Worm (Caenorhabditis elegans) whole organism, young adult: Measurements from ENCODE around the gene Y48E1B.8.

ENCODE experiments used
- athp-1 ChIP-seq: sonication (generic microtip); optimal IDR thresholded peaks from 2 replicates; lab custom pipeline; 2017; ENCODE audit warnings: mild to moderate bottlenecking, missing genetic modification characterization, missing compliant biosample characterization
- egl-44 ChIP-seq: fragments of 200-800 bp; sonication (Bioruptor generic); IDR thresholded peaks from 2 replicates; pipeline ENCODE4 v1.3.6; 2022; ENCODE audit warnings: missing genetic modification reagents, missing genetic modification characterization, missing compliant biosample characterization
- let-607 ChIP-seq, 2 experiments: fragments of 200-800 bp in 1 of 2; sonication (Bioruptor generic) in 1 of 2; sonication (generic microtip) in 1 of 2; optimal IDR thresholded peaks; 2 replicates each; lab custom pipeline; 2016 to 2018; ENCODE audit warnings: mild to moderate bottlenecking in 2 of 2, missing compliant biosample characterization in 2 of 2, missing genetic modification characterization in 2 of 2, moderate library complexity in 2 of 2, missing genotype in 1 of 2
- lir-1 ChIP-seq: fragments of 200-800 bp; sonication (Bioruptor generic); conservative IDR thresholded peaks from 2 replicates; pipeline ENCODE4 v1.3.6; 2022; ENCODE audit warnings: missing genetic modification reagents, missing genetic modification characterization, missing compliant biosample characterization
- sea-2 ChIP-seq: fragments of 200-800 bp; sonication (Bioruptor generic); IDR thresholded peaks from 2 replicates; pipeline ENCODE4 v1.3.6; 2022; ENCODE audit warnings: missing genetic modification characterization, missing compliant biosample characterization
- snpc-4 ChIP-seq, 5 experiments: fragments of 150-350 bp in 1 of 5; sonication (generic microtip) in 4 of 5; optimal IDR thresholded peaks; 2 replicates each; lab custom pipeline; 2014 to 2018; ENCODE audit warnings: missing genetic modification characterization in 5 of 5, missing biosample characterization in 3 of 5, antibody characterized with exemption in 2 of 5, mild to moderate bottlenecking in 2 of 5, missing compliant biosample characterization in 2 of 5, missing genotype in 2 of 5, moderate library complexity in 2 of 5, missing genetic modification reagents in 1 of 5

ce11 chrII:13616000-13616399, 30.5 kb downstream of the Y48E1B.8 start, which contains the start of gene gst-14:
- TF ChIP-seq egl-44 (no peak), athp-1 (tag; lab: Kevin White, UChicago) (no peak), let-607 (tag; optimal IDR thresholded peaks at IDR 0.05; lab: Kevin White, UChicago) (no peak), lir-1 (GFP tag; lab: Robert Waterston, UW) (no peak), sea-2 (GFP tag; lab: Robert Waterston, UW) (no peak), snpc-4 (GFP tag; optimal IDR thresholded peaks at IDR 0.05; lab: Kevin White, UChicago) (no peak), snpc-4 (tag; optimal IDR thresholded peaks at IDR 0.05; lab: Kevin White, UChicago) (no peak)
